Worm (Caenorhabditis elegans) whole organism, L4 larva: ENCODE results near the gene ucr-2.3.

Source experiments
- D1046.2 ChIP-seq: fragments of 200-800 bp; sonication (Bioruptor generic); IDR thresholded peaks from 2 replicates; pipeline ENCODE4 v1.3.6; 2022; ENCODE audit warnings: missing genetic modification characterization, missing compliant biosample characterization
- F44E2.7 ChIP-seq: fragments of 200-800 bp; sonication (Bioruptor generic); IDR thresholded peaks from 2 replicates; pipeline ENCODE4 v2.1.2; 2022; ENCODE audit warnings: missing genetic modification characterization, missing compliant biosample characterization
- R02D3.7 ChIP-seq: fragments of 150-350 bp; sonication (generic microtip); optimal IDR thresholded peaks from 3 replicates; lab custom pipeline; 2014; ENCODE audit warnings: missing biosample characterization, missing genetic modification characterization
- T20F7.1 ChIP-seq: fragments of 200-800 bp; sonication (Bioruptor generic); optimal IDR thresholded peaks from 2 replicates; lab custom pipeline; 2018; ENCODE audit warnings: mild to moderate bottlenecking, missing genetic modification characterization, missing compliant biosample characterization
- Y48G9A.11 ChIP-seq: fragments of 200-800 bp; sonication (Bioruptor generic); IDR thresholded peaks from 2 replicates; pipeline ENCODE4 v1.3.6; 2022; ENCODE audit warnings: missing genetic modification reagents, missing genetic modification characterization, missing compliant biosample characterization
- Y75B8A.6 ChIP-seq: fragments of 200-800 bp; sonication (Bioruptor generic); IDR thresholded peaks from 2 replicates; pipeline ENCODE4 v1.3.6; 2022; ENCODE audit warnings: missing genetic modification reagents, missing genetic modification characterization, missing compliant biosample characterization
- ZK337.2 ChIP-seq: fragments of 200-800 bp; sonication (Bioruptor generic); IDR thresholded peaks from 2 replicates; pipeline ENCODE4 v1.3.6; 2022; ENCODE audit warnings: missing genetic modification reagents, missing genetic modification characterization, missing compliant biosample characterization
- aha-1 ChIP-seq: fragments of 150-350 bp; peaks from one replicate; lab custom pipeline; 2014; ENCODE audit warnings: missing biosample characterization, missing genetic modification characterization
- attf-4 ChIP-seq: sonication (generic microtip); optimal IDR thresholded peaks from 3 replicates; lab custom pipeline; 2017; ENCODE audit warnings: missing biosample characterization, missing genetic modification characterization
- ceh-20 ChIP-seq: fragments of 200-800 bp; sonication (Bioruptor generic); IDR thresholded peaks from 2 replicates; pipeline ENCODE4 v1.3.6; 2022; ENCODE audit warnings: missing genetic modification reagents, missing genetic modification characterization, missing compliant biosample characterization
- ctbp-1 ChIP-seq: fragments of 200-800 bp; sonication (Bioruptor generic); IDR thresholded peaks from 2 replicates; pipeline ENCODE4 v1.3.6; 2022; ENCODE audit warnings: missing genetic modification reagents, missing genetic modification characterization, missing compliant biosample characterization
- daf-12 ChIP-seq: fragments of 150-350 bp; optimal IDR thresholded peaks from 2 replicates; lab custom pipeline; 2014; ENCODE audit warnings: missing biosample characterization, missing genetic modification reagents, missing genetic modification characterization
- daf-16 ChIP-seq, 3 experiments: sonication (generic microtip); optimal IDR thresholded peaks; 2 replicates each; lab custom pipeline; 2016 to 2017; ENCODE audit warnings: missing genetic modification characterization in 3 of 3, missing genetic modification reagents in 3 of 3, mild to moderate bottlenecking in 2 of 3, missing compliant biosample characterization in 2 of 3, missing biosample characterization in 1 of 3, moderate library complexity in 1 of 3
- dmd-6 ChIP-seq: fragments of 200-800 bp; sonication (Bioruptor generic); IDR thresholded peaks from 2 replicates; pipeline ENCODE4 v1.3.6; 2022; ENCODE audit warnings: missing genetic modification reagents, missing genetic modification characterization, missing compliant biosample characterization
- dpl-1 ChIP-seq: fragments of 150-350 bp; optimal IDR thresholded peaks from 2 replicates; lab custom pipeline; 2014; ENCODE audit warnings: missing biosample characterization, missing genetic modification reagents, missing genetic modification characterization
- duxl-1 ChIP-seq: sonication (generic microtip); optimal IDR thresholded peaks from 2 replicates; lab custom pipeline; 2016; ENCODE audit warnings: mild to moderate bottlenecking, missing genetic modification characterization, moderate library complexity, missing compliant biosample characterization; ENCODE audit not compliant: poor library complexity
- dve-1 ChIP-seq: sonication (generic microtip); optimal IDR thresholded peaks from 2 replicates; lab custom pipeline; 2017; ENCODE audit warnings: antibody characterized with exemption, mild to moderate bottlenecking, missing genetic modification characterization, missing compliant biosample characterization; ENCODE audit not compliant: insufficient read depth
- hif-1 ChIP-seq, 2 experiments: sonication (generic microtip); optimal IDR thresholded peaks; 2 replicates each; lab custom pipeline; 2016 to 2017; ENCODE audit warnings: missing compliant biosample characterization in 2 of 2, missing genetic modification characterization in 2 of 2, missing genetic modification reagents in 2 of 2, missing genotype in 2 of 2, mild to moderate bottlenecking in 1 of 2
- hlh-11 ChIP-seq: fragments of 200-800 bp; sonication (Bioruptor generic); optimal IDR thresholded peaks from 2 replicates; lab custom pipeline; 2018; ENCODE audit warnings: mild to moderate bottlenecking, missing genetic modification characterization, missing compliant biosample characterization
- hlh-30 ChIP-seq: sonication (generic microtip); optimal IDR thresholded peaks from 2 replicates; lab custom pipeline; 2017; ENCODE audit warnings: antibody characterized with exemption, mild to moderate bottlenecking, missing genetic modification characterization, missing compliant biosample characterization; ENCODE audit not compliant: insufficient read depth
- lin-1 ChIP-seq: fragments of 200-800 bp; sonication (Bioruptor generic); IDR thresholded peaks from 2 replicates; pipeline ENCODE4 v1.3.6; 2022; ENCODE audit warnings: missing genetic modification reagents, missing genetic modification characterization, missing compliant biosample characterization
- lin-29 ChIP-seq: fragments of 200-800 bp; sonication (Bioruptor generic); IDR thresholded peaks from 2 replicates; pipeline ENCODE4 v1.3.6; 2022; ENCODE audit warnings: missing genetic modification reagents, missing genetic modification characterization, missing compliant biosample characterization
- lin-38 ChIP-seq: fragments of 200-800 bp; sonication (Bioruptor generic); IDR thresholded peaks from 2 replicates; pipeline ENCODE4 v1.3.6; 2022; ENCODE audit warnings: missing genetic modification reagents, missing genetic modification characterization, missing compliant biosample characterization
- lir-3 ChIP-seq: sonication (generic microtip); optimal IDR thresholded peaks from 2 replicates; lab custom pipeline; 2016; ENCODE audit warnings: mild to moderate bottlenecking, missing genetic modification characterization, missing compliant biosample characterization
- lsy-2 ChIP-seq, 2 experiments: fragments of 150-350 bp in 1 of 2; sonication (generic microtip) in 1 of 2; optimal IDR thresholded peaks; 2 replicates each; lab custom pipeline; 2014 to 2017; ENCODE audit warnings: missing biosample characterization in 2 of 2, missing genetic modification characterization in 2 of 2
- madf-5 ChIP-seq, 2 experiments: fragments of 200-800 bp; sonication (Bioruptor generic); IDR thresholded peaks; 2 replicates each; pipeline ENCODE4 v1.3.6; 2022; ENCODE audit warnings: missing compliant biosample characterization in 2 of 2, missing genetic modification characterization in 2 of 2
- mdl-1 ChIP-seq, 2 experiments: fragments of 150-350 bp in 1 of 2; sonication (generic microtip) in 1 of 2; optimal IDR thresholded peaks; 2 replicates each; lab custom pipeline; 2014 to 2017; ENCODE audit warnings: missing biosample characterization in 2 of 2, missing genetic modification characterization in 2 of 2
- mdt-29 ChIP-seq: fragments of 200-800 bp; sonication (Bioruptor generic); IDR thresholded peaks from 2 replicates; pipeline ENCODE4 v1.3.6; 2022; ENCODE audit warnings: missing genetic modification reagents, missing genetic modification characterization, missing compliant biosample characterization
- mep-1 ChIP-seq: fragments of 150-350 bp; sonication (generic microtip); optimal IDR thresholded peaks from 3 replicates; lab custom pipeline; 2014; ENCODE audit warnings: missing biosample characterization, missing genetic modification characterization
- mes-2 ChIP-seq: sonication (generic microtip); optimal IDR thresholded peaks from 2 replicates; lab custom pipeline; 2016; ENCODE audit warnings: missing genotype, mild to moderate bottlenecking, missing genetic modification characterization, missing compliant biosample characterization; ENCODE audit not compliant: poor library complexity, severe bottlenecking
- mxl-3 ChIP-seq: fragments of 200-800 bp; sonication (Bioruptor generic); optimal IDR thresholded peaks from 2 replicates; lab custom pipeline; 2018; ENCODE audit warnings: mild to moderate bottlenecking, missing genetic modification characterization, missing compliant biosample characterization
- nhr-10 ChIP-seq: fragments of 150-350 bp; optimal IDR thresholded peaks from 2 replicates; lab custom pipeline; 2014; ENCODE audit warnings: missing biosample characterization, missing genetic modification characterization
- nhr-102 ChIP-seq: sonication (generic microtip); optimal IDR thresholded peaks from 2 replicates; lab custom pipeline; 2016; ENCODE audit warnings: mild to moderate bottlenecking, missing genetic modification characterization, moderate library complexity, missing compliant biosample characterization
- nhr-11 ChIP-seq: fragments of 150-350 bp; optimal IDR thresholded peaks from 2 replicates; lab custom pipeline; 2014; ENCODE audit warnings: missing biosample characterization, missing genetic modification characterization
- nhr-28 ChIP-seq: fragments of 150-350 bp; optimal IDR thresholded peaks from 2 replicates; lab custom pipeline; 2014; ENCODE audit warnings: missing biosample characterization, missing genetic modification characterization
- nhr-48 ChIP-seq: sonication (generic microtip); optimal IDR thresholded peaks from 2 replicates; lab custom pipeline; 2016; ENCODE audit warnings: mild to moderate bottlenecking, missing genetic modification characterization, missing compliant biosample characterization
- nhr-77 ChIP-seq: fragments of 150-350 bp; optimal IDR thresholded peaks from 2 replicates; lab custom pipeline; 2014; ENCODE audit warnings: missing biosample characterization, missing genetic modification characterization
- pqm-1 ChIP-seq: sonication (generic microtip); optimal IDR thresholded peaks from 2 replicates; lab custom pipeline; 2017; ENCODE audit warnings: missing biosample characterization, missing genetic modification characterization
- rbr-2 ChIP-seq: sonication (generic microtip); optimal IDR thresholded peaks from 2 replicates; lab custom pipeline; 2016; ENCODE audit warnings: missing genotype, missing genetic modification characterization, missing compliant biosample characterization
- set-16 ChIP-seq: fragments of 200-800 bp; sonication (Bioruptor generic); IDR thresholded peaks from 2 replicates; pipeline ENCODE4 v1.3.6; 2022; ENCODE audit warnings: missing genetic modification reagents, missing genetic modification characterization, missing compliant biosample characterization
- skn-1 ChIP-seq: fragments of 150-350 bp; optimal IDR thresholded peaks from 2 replicates; lab custom pipeline; 2014; ENCODE audit warnings: missing biosample characterization, missing genetic modification characterization
- snpc-4 ChIP-seq: fragments of 150-350 bp; optimal IDR thresholded peaks from 2 replicates; lab custom pipeline; 2014; ENCODE audit warnings: missing biosample characterization, missing genetic modification characterization
- unc-62 ChIP-seq, 3 experiments: fragments of 150-350 bp in 1 of 3; sonication (generic microtip); optimal IDR thresholded peaks in 2 of 3; peaks in 1 of 3; 1 replicate in 1 of 3; 2 replicates in 2 of 3; lab custom pipeline; 2014 to 2017; ENCODE audit warnings: missing biosample characterization in 3 of 3, missing genetic modification characterization in 3 of 3, missing genetic modification reagents in 3 of 3, missing genotype in 1 of 3
- vab-7 ChIP-seq: fragments of 200-800 bp; sonication (Bioruptor generic); IDR thresholded peaks from 2 replicates; pipeline ENCODE4 v1.3.6; 2022; ENCODE audit warnings: missing genetic modification reagents, missing genetic modification characterization, missing compliant biosample characterization
- zip-11 ChIP-seq: fragments of 200-800 bp; sonication (Bioruptor generic); IDR thresholded peaks from 2 replicates; pipeline ENCODE4 v1.3.6; 2022; ENCODE audit warnings: missing genetic modification characterization, missing compliant biosample characterization
- ztf-7 ChIP-seq: fragments of 150-350 bp; optimal IDR thresholded peaks from 2 replicates; lab custom pipeline; 2014; ENCODE audit warnings: missing biosample characterization, missing genetic modification characterization

Gene ucr-2.3

DNA sequence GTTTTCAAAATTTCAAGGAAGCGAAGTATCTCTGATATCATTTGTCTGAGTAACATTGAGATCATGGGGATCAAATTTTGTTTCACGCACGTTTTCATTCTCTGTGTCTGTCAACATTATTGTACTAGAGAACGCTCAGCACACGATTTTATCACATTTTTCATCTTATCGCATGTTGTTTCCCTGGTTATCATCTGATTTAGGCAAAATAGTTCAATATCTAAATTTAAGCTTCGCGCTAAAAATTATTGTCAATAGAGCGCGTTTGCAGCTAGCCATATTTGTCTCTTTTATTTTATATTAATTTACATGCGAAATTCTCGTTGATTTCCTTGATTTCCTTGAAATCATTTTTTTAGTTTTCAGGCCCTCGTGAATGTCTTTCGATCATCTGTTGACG is 34.2 kb upstream of the ucr-2.3 start, which contains the start of gene K02F3.2:
Gene K02F3.2, plus strand, starts transcription at position 357 of the 400 bp plus-strand sequence.
- TF ChIP-seq vab-7 (GFP tag; lab: Robert Waterston, UW), result no peak
- peak; percentile 56 for TF ChIP-seq mep-1 (tag; lab: Kevin White, UChicago)
- peak; percentile 57 for TF ChIP-seq mxl-3 (GFP tag; lab: Kevin White, UChicago)
- TF ChIP-seq nhr-48, result peak; percentile 53
- peak; percentile 29 for TF ChIP-seq ztf-7
- peak; percentile 91 for TF ChIP-seq nhr-28 (tag; lab: Kevin White, UChicago)
- TF ChIP-seq dpl-1, result peak; percentile 86
- peak in 1 of 2 experiments; percentile 47 for TF ChIP-seq hif-1 (tag; optimal IDR thresholded peaks at IDR 0.05; lab: Kevin White, UChicago)
- no peak for TF ChIP-seq ceh-20 (GFP tag; lab: Robert Waterston, UW)
- TF ChIP-seq daf-12, result no peak
- peak; percentile 84 for TF ChIP-seq nhr-77 (tag; lab: Kevin White, UChicago)
- no peak for TF ChIP-seq R02D3.7 (tag; lab: Kevin White, UChicago)
- TF ChIP-seq hlh-11 (tag; lab: Kevin White, UChicago), result peak; percentile 82
- peak; percentile 84 for TF ChIP-seq aha-1 (tag; lab: Kevin White, UChicago)
- peak; percentile 13 for TF ChIP-seq mes-2 (tag; lab: Kevin White, UChicago)
- no peak for TF ChIP-seq nhr-10 (tag; lab: Kevin White, UChicago)
- peak; percentile 25 for TF ChIP-seq rbr-2 (tag; lab: Kevin White, UChicago)
- peak; percentile 17 for TF ChIP-seq duxl-1 (tag; lab: Kevin White, UChicago)
- no peak for TF ChIP-seq daf-16 (GFP tag; optimal IDR thresholded peaks at IDR 0.05; lab: Kevin White, UChicago)
- TF ChIP-seq daf-16 (tag; optimal IDR thresholded peaks at IDR 0.05; lab: Kevin White, UChicago), result peak; percentile 86
- TF ChIP-seq T20F7.1 (GFP tag; lab: Kevin White, UChicago), result peak; percentile 58
- peak; percentile 72 for TF ChIP-seq dmd-6 (GFP tag; lab: Robert Waterston, UW)
- TF ChIP-seq unc-62 (GFP tag; optimal IDR thresholded peaks at IDR 0.05 in 1 of 2; lab: Kevin White, UChicago), result no peak
- TF ChIP-seq unc-62 (tag; optimal IDR thresholded peaks at IDR 0.05; lab: Kevin White, UChicago), result no peak
- TF ChIP-seq nhr-11 (tag; lab: Kevin White, UChicago), result peak; percentile 37
- peak; percentile 82 for TF ChIP-seq dve-1 (tag; lab: Kevin White, UChicago)
- TF ChIP-seq lin-38 (GFP tag; lab: Robert Waterston, UW), result peak; percentile 95
- no peak for TF ChIP-seq lin-1 (GFP tag; lab: Robert Waterston, UW)
- peak; percentile 42 for TF ChIP-seq nhr-102 (tag; lab: Kevin White, UChicago)
- peak; percentile 24 to 77 for TF ChIP-seq lsy-2 (tag; optimal IDR thresholded peaks at IDR 0.05; lab: Kevin White, UChicago)
- TF ChIP-seq mdl-1 (tag; optimal IDR thresholded peaks at IDR 0.05; lab: Kevin White, UChicago), result peak in 1 of 2 experiments; percentile 89
- peak; percentile 1 for TF ChIP-seq pqm-1
- peak; percentile 91 for TF ChIP-seq hlh-30 (tag; lab: Kevin White, UChicago)
- TF ChIP-seq, all 104 proteins: peak for 24

DNA sequence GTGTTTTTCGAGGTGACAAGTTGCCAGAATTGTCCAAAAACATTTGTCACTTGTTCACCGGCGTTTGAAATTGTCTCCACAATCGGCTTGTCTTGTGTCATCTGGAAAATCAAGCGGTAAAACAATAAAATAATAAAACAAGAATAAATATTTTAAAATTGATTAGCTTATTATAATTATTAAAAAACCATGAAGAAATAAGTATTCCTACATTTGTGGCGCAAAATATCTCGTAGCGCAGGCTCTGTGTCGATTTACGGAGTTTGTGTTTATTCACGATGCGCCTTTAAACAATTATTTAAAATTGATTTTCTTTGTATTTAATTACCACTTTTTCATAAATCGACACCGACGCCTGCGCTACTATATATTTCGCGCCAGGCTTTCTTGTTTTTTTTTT is 27.4 kb upstream of the ucr-2.3 start, which contains the start of gene moma-1:
Gene moma-1, minus strand, starts transcription at position 101 of the 400 bp plus-strand sequence.
- TF ChIP-seq madf-5 (GFP tag; IDR thresholded peaks at IDR 0.05; lab: Robert Waterston, UW), result no peak
- no peak for TF ChIP-seq lir-3 (tag; lab: Kevin White, UChicago)
- no peak for TF ChIP-seq zip-11
- TF ChIP-seq Y48G9A.11 (GFP tag; lab: Robert Waterston, UW), result peak; percentile 30; the same call in 1 of the 2 replicates
- peak; percentile 39; the same call in 1 of the 2 replicates for TF ChIP-seq lin-38 (GFP tag; lab: Robert Waterston, UW)

ce11 chrIII:853414-853813 is 26.2 kb upstream of the ucr-2.3 start:
- TF ChIP-seq mdt-29 (GFP tag; lab: Robert Waterston, UW) (no peak), Y75B8A.6 (0 out of 2 replicates have a peak, but pooled peaks have one; percentile 31), snpc-4 (tag; lab: Kevin White, UChicago) (no peak), skn-1 (no peak), F44E2.7 (GFP tag; lab: Robert Waterston, UW) (no peak), ZK337.2 (0 out of 2 replicates have a peak, but pooled peaks have one; percentile 20), set-16 (GFP tag; lab: Robert Waterston, UW) (peak; percentile 94), unc-62 (GFP tag; optimal IDR thresholded peaks at IDR 0.05 in 1 of 2; lab: Kevin White, UChicago) (peak in 1 of 2 experiments; percentile 74), unc-62 (tag; optimal IDR thresholded peaks at IDR 0.05; lab: Kevin White, UChicago) (no peak), mep-1 (tag; lab: Kevin White, UChicago) (no peak), nhr-28 (tag; lab: Kevin White, UChicago) (no peak), ctbp-1 (GFP tag; lab: Robert Waterston, UW) (no peak), D1046.2 (GFP tag; lab: Robert Waterston, UW) (no peak), mes-2 (tag; lab: Kevin White, UChicago) (no peak), attf-4 (no peak), lin-29 (no peak)
